Fruit fly (Drosophila melanogaster): ENCODE data around the gene CG31816.

Gene CG31816

dm6 chr2L:16520475-16521344 lies 21.6 kb upstream of the CG31816 start:
- no peak for TF ChIP-seq CG17801 (GFP tag; optimal IDR thresholded peaks at IDR 0.05; ENCODE audit: partially characterized antibody)

- peak; percentile 11 for TF ChIP-seq CG17801 (GFP tag; optimal IDR thresholded peaks at IDR 0.05; ENCODE audit: partially characterized antibody)
Measured at dm6 chr2L:16521345-16522285, 20.7 kb upstream of the CG31816 start.

dm6 chr2L:16522286-16522646 lies 20.1 kb upstream of the CG31816 start:
- TF ChIP-seq CG17801 (GFP tag; optimal IDR thresholded peaks at IDR 0.05; ENCODE audit: partially characterized antibody): no peak

dm6 chr2L:16523091-16523490 lies 19.3 kb upstream of the CG31816 start:
- no peak for TF ChIP-seq CG17801 (GFP tag; optimal IDR thresholded peaks at IDR 0.05; ENCODE audit: partially characterized antibody)

- no peak for TF ChIP-seq CG17801 (GFP tag; optimal IDR thresholded peaks at IDR 0.05; ENCODE audit: partially characterized antibody)
Measured at dm6 chr2L:16525114-16525513, 17.2 kb upstream of the CG31816 start.

- no peak for TF ChIP-seq CG17801 (GFP tag; optimal IDR thresholded peaks at IDR 0.05; ENCODE audit: partially characterized antibody)
Measured at dm6 chr2L:16526015-16526518, 16.3 kb upstream of the CG31816 start.

dm6 chr2L:16526578-16526977 lies 15.8 kb upstream of the CG31816 start:
- no peak for TF ChIP-seq CG17801 (GFP tag; optimal IDR thresholded peaks at IDR 0.05; ENCODE audit: partially characterized antibody)

- no peak for TF ChIP-seq CG17801 (GFP tag; optimal IDR thresholded peaks at IDR 0.05; ENCODE audit: partially characterized antibody)
Measured at dm6 chr2L:16528493-16528892, 13.9 kb upstream of the CG31816 start.

- TF ChIP-seq CG17801 (GFP tag; optimal IDR thresholded peaks at IDR 0.05; ENCODE audit: partially characterized antibody): no peak
Measured at dm6 chr2L:16529485-16530413, 12.6 kb upstream of the CG31816 start.

dm6 chr2L:16530414-16530771 lies 12.0 kb upstream of the CG31816 start:
- TF ChIP-seq CG17801 (GFP tag; optimal IDR thresholded peaks at IDR 0.05; ENCODE audit: partially characterized antibody): no peak

dm6 chr2L:16530809-16531208 lies 11.5 kb upstream of the CG31816 start:
- no peak for TF ChIP-seq CG17801 (GFP tag; optimal IDR thresholded peaks at IDR 0.05; ENCODE audit: partially characterized antibody)

dm6 chr2L:16531507-16532134 lies 10.7 kb upstream of the CG31816 start:
- no peak for TF ChIP-seq CG17801 (GFP tag; optimal IDR thresholded peaks at IDR 0.05; ENCODE audit: partially characterized antibody)

dm6 chr2L:16532702-16533385 lies 9.5 kb upstream of the CG31816 start, which contains the start of gene CG5953:
CG5953 (minus strand) TSS chr2L:16532877.
- peak; percentile 91 for TF ChIP-seq CG17801 (GFP tag; optimal IDR thresholded peaks at IDR 0.05; ENCODE audit: partially characterized antibody)

dm6 chr2L:16533386-16533773 lies 9.0 kb upstream of the CG31816 start:
- no peak for TF ChIP-seq CG17801 (GFP tag; optimal IDR thresholded peaks at IDR 0.05; ENCODE audit: partially characterized antibody)
